Fruit fly (Drosophila melanogaster) whole organism, adult: ENCODE data around the gene cmb.

ENCODE experiments used
- CG1620 ChIP-seq: fragments of 200-800 bp; sonication (Bioruptor generic); optimal IDR thresholded peaks from 2 replicates; lab custom pipeline; 2016; ENCODE audit warnings: missing biosample characterization, missing genetic modification characterization
- CG7045 ChIP-seq: fragments of 200-800 bp; sonication (Bioruptor generic); optimal IDR thresholded peaks from 2 replicates; lab custom pipeline; 2017; ENCODE audit warnings: missing biosample characterization, mild to moderate bottlenecking, missing genetic modification characterization
- Hr96 ChIP-seq: fragments of 200-800 bp; sonication (Bioruptor generic); optimal IDR thresholded peaks from 2 replicates; lab custom pipeline; 2016; ENCODE audit warnings: missing biosample characterization, missing genetic modification characterization

dm6 chr3L:13497720-13498355 is 55.4 kb downstream of the cmb start:
- no peak for TF ChIP-seq CG7045
- no peak for TF ChIP-seq CG1620 (GFP tag; lab: Kevin White, UChicago)
- no peak for TF ChIP-seq Hr96 (GFP tag; lab: Kevin White, UChicago)
